Fruit fly (Drosophila melanogaster): ENCODE data around the gene CG12231.

CG12231 gene

DNA sequence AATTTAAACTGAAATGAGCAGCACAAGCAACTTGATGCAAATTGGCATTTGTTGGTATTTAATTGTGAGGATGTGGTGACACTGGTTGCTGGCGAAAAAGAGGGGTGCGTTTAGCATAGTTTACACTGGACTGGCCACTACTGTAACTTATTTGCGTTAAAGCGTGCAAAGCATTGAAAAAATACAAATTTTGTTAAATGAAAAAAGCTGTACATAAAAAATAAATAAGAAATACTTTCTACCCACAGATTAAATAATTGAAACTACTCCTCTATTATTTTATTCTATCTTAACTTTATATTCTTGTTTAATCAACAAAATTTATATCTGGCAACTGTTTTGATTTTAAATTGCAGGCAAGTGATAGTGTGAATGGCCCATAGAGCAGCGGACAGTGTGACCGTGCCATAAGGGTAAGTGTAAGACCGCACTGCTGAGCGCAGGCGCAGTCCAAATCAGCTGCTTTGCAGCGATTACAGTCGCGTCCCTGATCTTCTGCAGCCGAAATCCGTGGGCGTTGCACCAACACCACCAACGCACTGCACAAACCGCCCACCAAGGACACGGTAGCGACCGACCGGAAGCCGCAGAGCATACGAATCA lies 34.3 kb upstream of the CG12231 start, which contains the start of the genes Grip84 and car:
Gene Grip84, minus strand, starts transcription at position 51 of the 603 bp plus-strand sequence.
Gene car, plus strand, starts transcription at position 306 of the 603 bp plus-strand sequence.
- peak; percentile 7 for TF ChIP-seq ovo (GFP tag; optimal IDR thresholded peaks at IDR 0.05)
- TF ChIP-seq Hr96 (GFP tag; optimal IDR thresholded peaks at IDR 0.05), result no peak
- TF ChIP-seq CG7101 (tag; optimal IDR thresholded peaks at IDR 0.05), result peak; percentile 65
- no peak for TF ChIP-seq Clk (GFP tag; optimal IDR thresholded peaks at IDR 0.05)
- peak; percentile 44 for TF ChIP-seq Mnt (GFP tag; optimal IDR thresholded peaks at IDR 0.05)
- TF ChIP-seq CG7045 (GFP tag; optimal IDR thresholded peaks at IDR 0.05), result peak; percentile 54
- no peak for TF ChIP-seq CG12768 (GFP tag; optimal IDR thresholded peaks at IDR 0.05)
- TF ChIP-seq tj (GFP tag; optimal IDR thresholded peaks at IDR 0.05), result peak; percentile 35
- peak; percentile 42 for TF ChIP-seq pad (GFP tag; optimal IDR thresholded peaks at IDR 0.05)
- TF ChIP-seq CG33017 (tag; optimal IDR thresholded peaks at IDR 0.05), result peak; percentile 14
- TF ChIP-seq CG11617 (GFP tag; optimal IDR thresholded peaks at IDR 0.05), result peak; percentile 44
- TF ChIP-seq CG14711 (tag; optimal IDR thresholded peaks at IDR 0.05), result peak; percentile 87
- no peak for TF ChIP-seq Crg-1 (GFP tag; optimal IDR thresholded peaks at IDR 0.05)

DNA sequence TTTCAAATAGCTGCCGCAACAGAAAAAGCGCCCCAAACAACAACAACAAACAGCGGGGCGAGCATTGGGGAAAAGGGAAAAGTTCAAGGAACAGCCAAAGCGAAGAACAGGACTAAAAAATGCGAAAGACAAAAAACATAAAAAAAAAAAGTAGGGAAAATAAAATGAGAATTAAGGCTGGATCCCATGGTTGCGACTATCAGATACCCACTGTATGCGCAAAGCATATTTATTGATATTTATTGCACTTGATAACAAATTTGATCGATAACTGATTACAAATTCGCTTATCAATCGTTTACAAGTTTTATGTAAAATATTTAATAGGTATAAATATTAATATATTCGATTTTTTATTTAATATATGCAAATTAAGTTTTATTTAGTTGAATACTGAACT lies 18.0 kb upstream of the CG12231 start:
- no peak for TF ChIP-seq CG7045 (GFP tag; optimal IDR thresholded peaks at IDR 0.05)
- TF ChIP-seq cnc (optimal IDR thresholded peaks at IDR 0.05), result no peak
- TF ChIP-seq CG33017 (tag; optimal IDR thresholded peaks at IDR 0.05), result no peak
- TF ChIP-seq bab1 (GFP tag; optimal IDR thresholded peaks at IDR 0.05), result no peak
- no peak for TF ChIP-seq Clk (GFP tag; optimal IDR thresholded peaks at IDR 0.05)
- no peak for TF ChIP-seq CG12768 (GFP tag; optimal IDR thresholded peaks at IDR 0.05)
- no peak for TF ChIP-seq tj (GFP tag; optimal IDR thresholded peaks at IDR 0.05)
- TF ChIP-seq CG11617 (GFP tag; optimal IDR thresholded peaks at IDR 0.05), result no peak
- TF ChIP-seq pad (GFP tag; optimal IDR thresholded peaks at IDR 0.05), result no peak

dm6 chrX:19548438-19548837 lies 16.9 kb upstream of the CG12231 start:
- TF ChIP-seq CG5204 (GFP tag; optimal IDR thresholded peaks at IDR 0.05) (no peak), ovo (GFP tag; optimal IDR thresholded peaks at IDR 0.05) (no peak), Hr96 (GFP tag; optimal IDR thresholded peaks at IDR 0.05) (no peak), cic (GFP tag; optimal IDR thresholded peaks at IDR 0.05) (no peak), CG7101 (tag; optimal IDR thresholded peaks at IDR 0.05) (no peak), cnc (optimal IDR thresholded peaks at IDR 0.05) (no peak), bab1 (GFP tag; optimal IDR thresholded peaks at IDR 0.05) (no peak), toe (GFP tag; optimal IDR thresholded peaks at IDR 0.05) (no peak), Mnt (GFP tag; optimal IDR thresholded peaks at IDR 0.05) (no peak), Crg-1 (GFP tag; optimal IDR thresholded peaks at IDR 0.05) (no peak), CG12768 (GFP tag; optimal IDR thresholded peaks at IDR 0.05) (no peak), CG1620 (GFP tag; optimal IDR thresholded peaks at IDR 0.05) (no peak), CG7045 (GFP tag; optimal IDR thresholded peaks at IDR 0.05) (no peak), CG33017 (tag; optimal IDR thresholded peaks at IDR 0.05) (no peak), pad (GFP tag; optimal IDR thresholded peaks at IDR 0.05) (no peak), kay (GFP tag; ENCODE audit: borderline replicate concordance) (no peak)

DNA sequence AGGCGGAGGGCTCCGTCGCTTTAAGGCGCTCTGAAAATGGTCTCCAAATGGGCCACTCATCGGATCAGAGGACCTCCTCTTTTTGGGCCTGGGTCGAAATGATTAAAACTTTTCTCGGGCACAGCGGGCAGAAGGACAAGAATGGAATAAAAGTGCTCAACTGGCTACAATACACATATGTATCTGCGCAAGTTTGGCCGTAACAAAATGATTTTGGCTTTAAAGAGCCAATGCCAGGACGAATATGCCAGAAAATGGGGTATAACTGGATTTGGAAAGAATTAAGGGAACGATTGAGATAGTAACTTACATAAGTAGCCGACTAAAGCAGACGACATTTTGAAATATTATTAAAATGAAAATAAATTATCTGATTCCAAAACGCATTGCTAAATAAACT lies 15.8 kb upstream of the CG12231 start, which contains the start of gene CG32532:
Gene CG32532, minus strand, starts transcription at position 101 of the 400 bp plus-strand sequence.
- TF ChIP-seq CG11617 (GFP tag; optimal IDR thresholded peaks at IDR 0.05), result no peak
- TF ChIP-seq Crg-1 (GFP tag; optimal IDR thresholded peaks at IDR 0.05), result no peak
- TF ChIP-seq cnc (optimal IDR thresholded peaks at IDR 0.05), result no peak
- TF ChIP-seq Hr96 (GFP tag; optimal IDR thresholded peaks at IDR 0.05), result no peak
- TF ChIP-seq CG1620 (GFP tag; optimal IDR thresholded peaks at IDR 0.05), result no peak
- no peak for TF ChIP-seq Mnt (GFP tag; optimal IDR thresholded peaks at IDR 0.05)
- no peak for TF ChIP-seq toe (GFP tag; optimal IDR thresholded peaks at IDR 0.05)
- TF ChIP-seq pad (GFP tag; optimal IDR thresholded peaks at IDR 0.05), result no peak
- no peak for TF ChIP-seq CG12768 (GFP tag; optimal IDR thresholded peaks at IDR 0.05)
- TF ChIP-seq bab1 (GFP tag; optimal IDR thresholded peaks at IDR 0.05), result no peak
- no peak for TF ChIP-seq CG5204 (GFP tag; optimal IDR thresholded peaks at IDR 0.05)

DNA sequence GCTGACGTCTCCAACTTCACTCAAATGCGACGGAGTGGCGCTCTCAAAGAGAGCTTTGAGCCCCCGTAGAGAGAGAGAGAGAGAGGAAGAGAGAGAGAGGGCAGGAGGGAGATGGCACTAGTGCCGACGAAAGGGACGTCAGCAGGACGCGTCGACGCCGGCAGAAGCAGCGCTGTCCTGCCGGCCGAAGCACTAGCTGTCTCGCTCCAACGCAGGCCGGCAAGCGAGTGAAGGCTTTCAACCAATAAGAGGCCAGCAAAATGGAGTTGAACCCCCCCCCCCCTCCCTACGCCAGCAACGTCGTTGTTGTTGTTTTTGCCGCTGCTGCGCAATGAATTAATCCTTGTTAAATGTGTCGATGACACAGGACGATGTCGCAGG lies 15.1 kb upstream of the CG12231 start:
- TF ChIP-seq cic (GFP tag; optimal IDR thresholded peaks at IDR 0.05) (no peak), CG5204 (GFP tag; optimal IDR thresholded peaks at IDR 0.05) (no peak), cnc (optimal IDR thresholded peaks at IDR 0.05) (no peak), CG1620 (GFP tag; optimal IDR thresholded peaks at IDR 0.05) (no peak), pad (GFP tag; optimal IDR thresholded peaks at IDR 0.05) (no peak), CG7045 (GFP tag; optimal IDR thresholded peaks at IDR 0.05) (no peak), CG33017 (tag; optimal IDR thresholded peaks at IDR 0.05) (no peak), Crg-1 (GFP tag; optimal IDR thresholded peaks at IDR 0.05) (no peak), Mnt (GFP tag; optimal IDR thresholded peaks at IDR 0.05) (no peak)

- TF ChIP-seq toe (GFP tag; optimal IDR thresholded peaks at IDR 0.05), result no peak
- no peak for TF ChIP-seq Hr96 (GFP tag; optimal IDR thresholded peaks at IDR 0.05)
- no peak for TF ChIP-seq ovo (GFP tag; optimal IDR thresholded peaks at IDR 0.05)
- TF ChIP-seq pad (GFP tag; optimal IDR thresholded peaks at IDR 0.05), result no peak
- no peak for TF ChIP-seq bab1 (GFP tag; optimal IDR thresholded peaks at IDR 0.05)
These were observed 14.5 kb upstream of the CG12231 start for dm6 chrX:19545865-19546657.
